Fruit fly (Drosophila melanogaster): ENCODE data around the gene mtTFB1.

The mtTFB1 gene

dm6 chr3L:11711059-11711628, 2.4 kb downstream of the mtTFB1 start, which contains the start of gene crim (continued):
- TF ChIP-seq CG7928 (GFP tag; optimal IDR thresholded peaks at IDR 0.05) (no peak), fru (optimal IDR thresholded peaks at IDR 0.05) (no peak), so (GFP tag; IDR thresholded peaks at IDR 0.05) (0 out of 3 replicates have a peak, but pooled peaks have one; percentile 34), ttk (GFP tag; IDR thresholded peaks at IDR 0.05) (no peak), PHDP (tag; optimal IDR thresholded peaks at IDR 0.05) (peak; percentile 30), sna (GFP tag; IDR thresholded peaks at IDR 0.05; ENCODE audit: partially characterized antibody) (no peak), CG6272 (GFP tag; IDR thresholded peaks at IDR 0.05) (no peak), NfI (GFP tag; optimal IDR thresholded peaks at IDR 0.05) (no peak), Spps (tag; optimal IDR thresholded peaks at IDR 0.05) (no peak), gt (GFP tag; IDR thresholded peaks at IDR 0.05) (no peak), HmgZ (tag; optimal IDR thresholded peaks at IDR 0.05) (peak; percentile 59), CG16779 (GFP tag; IDR thresholded peaks at IDR 0.05) (no peak), gsb-n (tag; optimal IDR thresholded peaks at IDR 0.05) (no peak), CG3847 (GFP tag; IDR thresholded peaks at IDR 0.05) (0 out of 2 replicates have a peak, but pooled peaks have one; percentile 39), CG2120 (GFP tag; optimal IDR thresholded peaks at IDR 0.05) (peak; percentile 13), CG10959 (GFP tag; IDR thresholded peaks at IDR 0.05) (no peak), tup (GFP tag; optimal IDR thresholded peaks at IDR 0.05) (no peak), danr (GFP tag; IDR thresholded peaks at IDR 0.05) (no peak), H15 (GFP tag; IDR thresholded peaks at IDR 0.05) (no peak), CG15514 (GFP tag; optimal IDR thresholded peaks at IDR 0.05) (peak; percentile 74), nmo (GFP tag; optimal IDR thresholded peaks at IDR 0.05) (peak; percentile 33), CkIIα-i1 (GFP tag; IDR thresholded peaks at IDR 0.05) (no peak), Doc3 (GFP tag; IDR thresholded peaks at IDR 0.05; ENCODE audit: partially characterized antibody) (no peak), CG6765 (GFP tag; optimal IDR thresholded peaks at IDR 0.05) (no peak), ham (GFP tag; IDR thresholded peaks at IDR 0.05) (no peak), D19B (GFP tag; optimal IDR thresholded peaks at IDR 0.05) (no peak), CG34422 (GFP tag; IDR thresholded peaks at IDR 0.05) (0 out of 3 replicates have a peak, but pooled peaks have one; percentile 53), CG17361 (GFP tag; IDR thresholded peaks at IDR 0.05) (no peak), BtbVII (GFP tag; optimal IDR thresholded peaks at IDR 0.05) (no peak), row (GFP tag; IDR thresholded peaks at IDR 0.05) (peak; percentile 12; the same call in 1 of the 3 replicates), scrt (GFP tag; optimal IDR thresholded peaks at IDR 0.05) (peak; percentile 3), trem (tag; optimal IDR thresholded peaks at IDR 0.05) (peak; percentile 62), az2 (GFP tag; optimal IDR thresholded peaks at IDR 0.05) (no peak), CG9727 (GFP tag; optimal IDR thresholded peaks at IDR 0.05) (no peak), CG16815 (GFP tag; optimal IDR thresholded peaks at IDR 0.05) (no peak), nom (GFP tag; optimal IDR thresholded peaks at IDR 0.05) (no peak), lilli (GFP tag; optimal IDR thresholded peaks at IDR 0.05) (no peak), CG4820 (GFP tag; optimal IDR thresholded peaks at IDR 0.05) (no peak), hkb (optimal IDR thresholded peaks at IDR 0.05) (no peak), hkb (GFP tag; IDR thresholded peaks at IDR 0.05) (0 out of 2 replicates have a peak, but pooled peaks have one; percentile 27), CG13287 (GFP tag; IDR thresholded peaks at IDR 0.05; ENCODE audit: partially characterized antibody) (peak; percentile 50; the same call in 1 of the 2 replicates), MESR4 (GFP tag; optimal IDR thresholded peaks at IDR 0.05) (peak; percentile 88), chif (GFP tag; optimal IDR thresholded peaks at IDR 0.05) (no peak), mirr (GFP tag; optimal IDR thresholded peaks at IDR 0.05) (no peak), CG10366 (GFP tag; IDR thresholded peaks at IDR 0.05) (no peak), Rx (GFP tag; IDR thresholded peaks at IDR 0.05) (no peak), btn (GFP tag; optimal IDR thresholded peaks at IDR 0.05) (no peak), CG3407 (GFP tag; optimal IDR thresholded peaks at IDR 0.05) (no peak), chinmo (GFP tag; IDR thresholded peaks at IDR 0.05; ENCODE audit: partially characterized antibody) (no peak), br (optimal IDR thresholded peaks at IDR 0.05) (no peak), CG17568 (GFP tag; optimal IDR thresholded peaks at IDR 0.05) (no peak)

All from whole organism, embryonic.